Worm (Caenorhabditis elegans) whole organism, L4/young adult: Measurements from ENCODE around the gene C54D10.10.

Experiments used
- dao-5 ChIP-seq: sonication (generic microtip); optimal IDR thresholded peaks from 2 replicates; lab custom pipeline; 2016; ENCODE audit warnings: missing genotype, missing genetic modification characterization, moderate library complexity, missing compliant biosample characterization
- him-1 ChIP-seq: sonication (generic microtip); optimal IDR thresholded peaks from 2 replicates; lab custom pipeline; 2016; ENCODE audit warnings: missing genotype, missing genetic modification reagents, missing genetic modification characterization, missing compliant biosample characterization

ce11 chrV:12468363-12468762, 18.6 kb upstream of the C54D10.10 start, which contains the start of gene F28C1.3:
- TF ChIP-seq him-1 (tag; lab: Kevin White, UChicago), result no peak
- TF ChIP-seq dao-5 (tag; lab: Kevin White, UChicago), result no peak
